Fruit fly (Drosophila melanogaster) whole organism, embryonic: ENCODE measurements around the gene Acn.

Experiments used
- Abd-B ChIP-seq: fragments of 200-800 bp; sonication (Bioruptor generic); optimal IDR thresholded peaks from 2 replicates; lab custom pipeline; 2018; ENCODE audit warnings: missing biosample characterization, mild to moderate bottlenecking, missing genetic modification characterization, moderate library complexity
- CG10267 ChIP-seq: fragments of 200-800 bp; sonication (Bioruptor generic); optimal IDR thresholded peaks from 2 replicates; lab custom pipeline; 2018; ENCODE audit warnings: missing biosample characterization, mild to moderate bottlenecking, missing genetic modification characterization, moderate library complexity
- CG10366 ChIP-seq: fragments of 200-800 bp; sonication (Bioruptor generic); IDR thresholded peaks from 2 replicates; pipeline ENCODE4 v1.3.6; 2022; ENCODE audit warnings: missing biosample characterization, missing genetic modification characterization
- CG11560 ChIP-seq: fragments of 200-800 bp; sonication (Bioruptor generic); IDR thresholded peaks from 3 replicates; pipeline ENCODE4 v1.3.6; 2022; ENCODE audit warnings: missing biosample characterization, missing genetic modification characterization
- CG11696 ChIP-seq: fragments of 200-800 bp; sonication (Bioruptor generic); IDR thresholded peaks from 2 replicates; pipeline ENCODE4 v1.3.6; 2022; ENCODE audit warnings: missing biosample characterization, missing genetic modification characterization
- CG12219 ChIP-seq: fragments of 200-800 bp; sonication (Bioruptor generic); optimal IDR thresholded peaks from 3 replicates; lab custom pipeline; 2018; ENCODE audit warnings: missing biosample characterization, mild to moderate bottlenecking, missing genetic modification characterization
- CG12299 ChIP-seq: fragments of 200-800 bp; sonication (Bioruptor generic); optimal IDR thresholded peaks from 2 replicates; lab custom pipeline; 2018; ENCODE audit warnings: missing biosample characterization, mild to moderate bottlenecking, missing genetic modification characterization
- CG13424 ChIP-seq: fragments of 200-800 bp; sonication (Bioruptor generic); optimal IDR thresholded peaks from 2 replicates; lab custom pipeline; 2019; ENCODE audit warnings: missing biosample characterization, mild to moderate bottlenecking, missing genetic modification characterization, moderate library complexity
- CG14050 ChIP-seq: fragments of 200-800 bp; sonication (Bioruptor generic); IDR thresholded peaks from 3 replicates; pipeline ENCODE4 v1.3.6; 2022; ENCODE audit warnings: missing biosample characterization, missing genetic modification characterization
- CG16813 ChIP-seq: fragments of 200-800 bp; sonication (Bioruptor generic); IDR thresholded peaks from 3 replicates; pipeline ENCODE4 v1.3.6; 2022; ENCODE audit warnings: missing biosample characterization, missing genetic modification characterization; ENCODE audit not compliant: partially characterized antibody
- CG17186 ChIP-seq: fragments of 200-800 bp; sonication (Bioruptor generic); optimal IDR thresholded peaks from 3 replicates; lab custom pipeline; 2017; ENCODE audit warnings: missing biosample characterization, missing genetic modification reagents, missing genetic modification characterization
- CG17328 ChIP-seq: fragments of 200-800 bp; sonication (Bioruptor generic); IDR thresholded peaks from 2 replicates; pipeline ENCODE4 v1.3.6; 2022; ENCODE audit warnings: missing biosample characterization, missing genetic modification characterization
- CG18262 ChIP-seq: fragments of 200-800 bp; optimal IDR thresholded peaks from 3 replicates; lab custom pipeline; 2019; ENCODE audit warnings: missing biosample characterization, mild to moderate bottlenecking, missing genetic modification characterization, moderate library complexity
- CG30403 ChIP-seq: fragments of 200-800 bp; sonication (Bioruptor generic); optimal IDR thresholded peaks from 3 replicates; lab custom pipeline; 2016; ENCODE audit warnings: missing biosample characterization, missing genetic modification characterization
- CG30431 ChIP-seq: fragments of 200-800 bp; sonication (Bioruptor generic); optimal IDR thresholded peaks from 2 replicates; lab custom pipeline; 2017; ENCODE audit warnings: missing biosample characterization, missing genetic modification characterization
- CG3847 ChIP-seq: fragments of 200-800 bp; sonication (Bioruptor generic); IDR thresholded peaks from 2 replicates; pipeline ENCODE4 v1.3.6; 2022; ENCODE audit warnings: missing biosample characterization, missing genetic modification characterization
- CG42726 ChIP-seq: fragments of 200-800 bp; sonication (Bioruptor generic); IDR thresholded peaks from 2 replicates; pipeline ENCODE4 v1.3.6; 2022; ENCODE audit warnings: missing biosample characterization, missing genetic modification characterization; ENCODE audit not compliant: partially characterized antibody
- CG4282 ChIP-seq: fragments of 200-800 bp; sonication (Bioruptor generic); optimal IDR thresholded peaks from 2 replicates; lab custom pipeline; 2016; ENCODE audit warnings: missing biosample characterization, missing genetic modification characterization
- CG4617 ChIP-seq: fragments of 200-800 bp; sonication (Bioruptor generic); optimal IDR thresholded peaks from 3 replicates; lab custom pipeline; 2016; ENCODE audit warnings: missing biosample characterization, missing genetic modification characterization, borderline replicate concordance
- CG6689 ChIP-seq: fragments of 200-800 bp; sonication (Bioruptor generic); IDR thresholded peaks from 2 replicates; pipeline ENCODE4 v1.3.6; 2022; ENCODE audit warnings: missing biosample characterization, missing genetic modification characterization
- CG7556 ChIP-seq: fragments of 200-800 bp; sonication (Bioruptor generic); optimal IDR thresholded peaks from 2 replicates; lab custom pipeline; 2017; ENCODE audit warnings: missing biosample characterization, mild to moderate bottlenecking, missing genetic modification characterization
- CG8924 ChIP-seq: fragments of 200-800 bp; optimal IDR thresholded peaks from 3 replicates; lab custom pipeline; 2019; ENCODE audit warnings: missing biosample characterization, mild to moderate bottlenecking, missing genetic modification characterization, moderate library complexity
- CTCF ChIP-seq: fragments of 200-800 bp; sonication (Bioruptor generic); optimal IDR thresholded peaks from 2 replicates; lab custom pipeline; 2017; ENCODE audit warnings: missing biosample characterization, mild to moderate bottlenecking, missing genetic modification characterization, moderate library complexity
- Gug ChIP-seq: fragments of 200-800 bp; sonication (Bioruptor generic); IDR thresholded peaks from 4 replicates; pipeline ENCODE4 v1.3.6; 2022; ENCODE audit warnings: missing biosample characterization, missing genetic modification characterization
- HLH4C ChIP-seq: fragments of 200-800 bp; sonication (Bioruptor generic); IDR thresholded peaks from 3 replicates; pipeline ENCODE4 v1.3.6; 2022; ENCODE audit warnings: missing biosample characterization, missing genetic modification characterization; ENCODE audit not compliant: partially characterized antibody
- HmgZ ChIP-seq: fragments of 200-800 bp; sonication (Bioruptor generic); optimal IDR thresholded peaks from 2 replicates; lab custom pipeline; 2018; ENCODE audit warnings: missing biosample characterization, mild to moderate bottlenecking, missing genetic modification characterization
- Jarid2 ChIP-seq: fragments of 200-800 bp; sonication (Bioruptor generic); optimal IDR thresholded peaks from 3 replicates; lab custom pipeline; 2017; ENCODE audit warnings: mild to moderate bottlenecking, missing biosample characterization, missing genetic modification reagents, missing genetic modification characterization
- Oaz ChIP-seq: fragments of 200-800 bp; sonication (Bioruptor generic); IDR thresholded peaks from 2 replicates; pipeline ENCODE4 v1.3.6; 2022; ENCODE audit warnings: missing biosample characterization, missing genetic modification characterization
- Optix ChIP-seq: fragments of 200-800 bp; sonication (Bioruptor generic); IDR thresholded peaks from 3 replicates; pipeline ENCODE4 v1.3.6; 2022; ENCODE audit warnings: missing biosample characterization, missing genetic modification characterization
- Poxn ChIP-seq: fragments of 200-800 bp; sonication (Bioruptor generic); IDR thresholded peaks from 2 replicates; pipeline ENCODE4 v1.3.6; 2022; ENCODE audit warnings: missing biosample characterization, missing genetic modification characterization
- Scr ChIP-seq: fragments of 200-800 bp; sonication (Bioruptor generic); IDR thresholded peaks from 2 replicates; pipeline ENCODE4 v1.3.6; 2022; ENCODE audit warnings: missing biosample characterization, missing genetic modification characterization; ENCODE audit not compliant: partially characterized antibody
- Usf ChIP-seq: fragments of 200-800 bp; sonication (Bioruptor generic); optimal IDR thresholded peaks from 2 replicates; lab custom pipeline; 2017; ENCODE audit warnings: missing genotype, missing biosample characterization, missing genetic modification characterization
- abd-A ChIP-seq: fragments of 200-800 bp; sonication (Bioruptor generic); optimal IDR thresholded peaks from 3 replicates; lab custom pipeline; 2019; ENCODE audit warnings: missing biosample characterization, mild to moderate bottlenecking, missing genetic modification characterization, moderate library complexity
- bab2 ChIP-seq: fragments of 200-800 bp; sonication (Bioruptor generic); optimal IDR thresholded peaks from 2 replicates; lab custom pipeline; 2016; ENCODE audit warnings: missing biosample characterization, missing genetic modification characterization
- corto ChIP-seq: fragments of 200-800 bp; sonication (Bioruptor generic); optimal IDR thresholded peaks from 2 replicates; lab custom pipeline; 2016; ENCODE audit warnings: missing biosample characterization, mild to moderate bottlenecking, missing genetic modification characterization, moderate library complexity
- croc ChIP-seq: fragments of 200-800 bp; sonication (Bioruptor generic); conservative IDR thresholded peaks from 3 replicates; pipeline ENCODE4 v1.3.6; 2022; ENCODE audit warnings: missing biosample characterization, missing genetic modification characterization
- cwo ChIP-seq: fragments of 200-800 bp; sonication (Bioruptor generic); optimal IDR thresholded peaks from 3 replicates; lab custom pipeline; 2017; ENCODE audit warnings: missing biosample characterization, missing genetic modification characterization, mild to moderate bottlenecking, moderate library complexity, missing genetic modification reagents
- dmrt11E ChIP-seq: fragments of 200-800 bp; sonication (Bioruptor generic); optimal IDR thresholded peaks from 3 replicates; lab custom pipeline; 2018; ENCODE audit warnings: missing biosample characterization, mild to moderate bottlenecking, missing genetic modification characterization, moderate library complexity
- en ChIP-seq: fragments of 200-800 bp; sonication (Bioruptor generic); optimal IDR thresholded peaks from 2 replicates; lab custom pipeline; 2016; ENCODE audit warnings: missing biosample characterization, missing genetic modification characterization
- fu2 ChIP-seq: fragments of 200-800 bp; sonication (Bioruptor generic); optimal IDR thresholded peaks from 2 replicates; lab custom pipeline; 2016; ENCODE audit warnings: missing biosample characterization, missing genetic modification characterization
- grn ChIP-seq: fragments of 200-800 bp; sonication (Bioruptor generic); optimal IDR thresholded peaks from 3 replicates; lab custom pipeline; 2017; ENCODE audit warnings: missing biosample characterization, missing genetic modification characterization
- jigr1 ChIP-seq: fragments of 200-800 bp; sonication (Bioruptor generic); IDR thresholded peaks from 3 replicates; pipeline ENCODE4 v1.3.6; 2022; ENCODE audit warnings: missing biosample characterization, missing genetic modification characterization
- kay ChIP-seq: fragments of 200-800 bp; sonication (Bioruptor generic); optimal IDR thresholded peaks from 2 replicates; lab custom pipeline; 2016; ENCODE audit warnings: missing biosample characterization, missing genetic modification characterization
- kni ChIP-seq: fragments of 200-800 bp; sonication (Bioruptor generic); optimal IDR thresholded peaks from 3 replicates; lab custom pipeline; 2017; ENCODE audit warnings: mild to moderate bottlenecking, missing biosample characterization, missing genetic modification reagents, missing genetic modification characterization
- knrl ChIP-seq: fragments of 200-800 bp; sonication (Bioruptor generic); IDR thresholded peaks from 3 replicates; pipeline ENCODE4 v1.3.6; 2022; ENCODE audit warnings: missing biosample characterization, missing genetic modification characterization; ENCODE audit not compliant: partially characterized antibody
- nerfin-1 ChIP-seq: fragments of 200-800 bp; sonication (Bioruptor generic); optimal IDR thresholded peaks from 3 replicates; lab custom pipeline; 2019; ENCODE audit warnings: missing biosample characterization, mild to moderate bottlenecking, missing genetic modification characterization, moderate library complexity
- nmo ChIP-seq: fragments of 200-800 bp; sonication (Bioruptor generic); optimal IDR thresholded peaks from 2 replicates; lab custom pipeline; 2018; ENCODE audit warnings: missing biosample characterization, mild to moderate bottlenecking, missing genetic modification characterization, moderate library complexity
- row ChIP-seq: fragments of 200-800 bp; sonication (Bioruptor generic); IDR thresholded peaks from 3 replicates; pipeline ENCODE4 v1.3.6; 2022; ENCODE audit warnings: missing biosample characterization, missing genetic modification characterization
- sens-2 ChIP-seq: fragments of 200-800 bp; sonication (Bioruptor generic); IDR thresholded peaks from 2 replicates; pipeline ENCODE4 v1.3.6; 2022; ENCODE audit warnings: missing biosample characterization, missing genetic modification characterization
- unc-4 ChIP-seq: fragments of 200-800 bp; sonication (Bioruptor generic); IDR thresholded peaks from 2 replicates; pipeline ENCODE4 v1.3.6; 2022; ENCODE audit warnings: missing biosample characterization, missing genetic modification characterization; ENCODE audit not compliant: partially characterized antibody

Acn gene

DNA sequence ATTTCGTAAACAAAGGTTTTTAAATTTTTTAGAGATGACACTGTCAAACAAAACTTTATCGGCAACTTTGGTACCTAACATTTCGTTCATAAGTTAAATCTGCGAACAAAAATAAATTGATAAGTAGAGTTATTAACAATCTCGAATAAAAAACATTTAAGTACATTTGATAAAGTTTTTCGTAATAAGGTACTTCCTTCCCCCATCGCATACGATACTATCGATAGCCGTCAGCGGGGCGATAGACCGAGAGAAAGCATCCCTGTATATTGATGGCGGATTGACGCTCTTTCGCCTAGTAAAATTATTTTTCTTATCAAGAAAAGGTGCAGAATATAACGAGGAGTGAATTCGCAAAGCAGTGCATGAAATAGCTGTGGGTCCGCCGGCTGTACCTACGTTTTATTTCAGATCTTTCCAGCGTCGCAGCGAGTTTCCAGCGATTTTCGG is at the start of gene Acn, which contains the start of gene Ttc19 (continued):
- TF ChIP-seq CG7556 (GFP tag; lab: Kevin White, UChicago) = peak; percentile 82
- TF ChIP-seq jigr1 (GFP tag; lab: Robert Waterston, UW) = no peak
- peak; percentile 83; the same call in 3 of the 4 replicates for TF ChIP-seq Gug (GFP tag; lab: Robert Waterston, UW)
- no peak for TF ChIP-seq Jarid2 (GFP tag; lab: Kevin White, UChicago)
- TF ChIP-seq grn (GFP tag; lab: Kevin White, UChicago) = no peak
- TF ChIP-seq dmrt11E (tag; lab: Kevin White, UChicago) = peak; percentile 74
- peak; percentile 52; the same call in 2 of the 3 replicates for TF ChIP-seq CG11560 (tag; lab: Robert Waterston, UW)
- peak; percentile 81 for TF ChIP-seq CG10366 (GFP tag; lab: Robert Waterston, UW)
- peak; percentile 90 for TF ChIP-seq bab2
- TF ChIP-seq CG16813 (GFP tag; lab: Robert Waterston, UW) = peak; percentile 98
- TF ChIP-seq knrl (GFP tag; lab: Robert Waterston, UW) = peak; percentile 96
- no peak for TF ChIP-seq kni (GFP tag; lab: Kevin White, UChicago)
- TF ChIP-seq CTCF (GFP tag; lab: Kevin White, UChicago) = peak; percentile 26
- no peak for TF ChIP-seq abd-A (tag; lab: Kevin White, UChicago)
- TF ChIP-seq Abd-B = peak; percentile 82
- peak; percentile 66; the same call in 2 of the 3 replicates for TF ChIP-seq Optix (GFP tag; lab: Robert Waterston, UW)
- TF ChIP-seq CG42726 = peak; percentile 92
- TF ChIP-seq fu2 (GFP tag; lab: Kevin White, UChicago) = peak; percentile 90
- peak; percentile 78 for TF ChIP-seq CG6689
- TF ChIP-seq nmo = peak; percentile 91
- TF ChIP-seq CG17186 (GFP tag; lab: Kevin White, UChicago) = peak; percentile 81
- TF ChIP-seq CG17328 (GFP tag; lab: Robert Waterston, UW) = peak; percentile 83
- TF ChIP-seq CG30431 = peak; percentile 37
- TF ChIP-seq row = peak; percentile 96
- peak; percentile 87 for TF ChIP-seq CG13424 (tag; lab: Kevin White, UChicago)
- TF ChIP-seq CG18262 (tag; lab: Kevin White, UChicago) = peak; percentile 82
- TF ChIP-seq corto (GFP tag; lab: Kevin White, UChicago) = no peak
- peak; percentile 89 for TF ChIP-seq CG4282 (GFP tag; lab: Kevin White, UChicago)
- peak; percentile 92 for TF ChIP-seq CG30403 (GFP tag; lab: Kevin White, UChicago)
- TF ChIP-seq HmgZ = peak; percentile 82
- TF ChIP-seq Oaz (GFP tag; lab: Robert Waterston, UW) = peak; percentile 72
- TF ChIP-seq en (GFP tag; lab: Kevin White, UChicago) = peak; percentile 76
- TF ChIP-seq CG8924 (tag; lab: Kevin White, UChicago) = peak; percentile 85
- TF ChIP-seq CG12299 (tag; lab: Kevin White, UChicago) = peak; percentile 51
- peak; percentile 55 for TF ChIP-seq kay (GFP tag; lab: Kevin White, UChicago)
- peak; percentile 92 for TF ChIP-seq unc-4
- TF ChIP-seq CG3847 (GFP tag; lab: Robert Waterston, UW) = peak; percentile 85
- peak; percentile 59 for TF ChIP-seq cwo (GFP tag; lab: Kevin White, UChicago)
- TF ChIP-seq nerfin-1 = peak; percentile 77
- TF ChIP-seq HLH4C (GFP tag; lab: Robert Waterston, UW) = peak; percentile 92
- peak; percentile 59 for TF ChIP-seq sens-2 (GFP tag; lab: Robert Waterston, UW)
- peak; percentile 59 for TF ChIP-seq CG12219 (GFP tag; lab: Kevin White, UChicago)
- TF ChIP-seq CG4617 = peak; percentile 77
- TF ChIP-seq CG11696 = peak; percentile 44; the same call in 1 of the 2 replicates
- TF ChIP-seq CG14050 = peak; percentile 68
- peak; percentile 98 for TF ChIP-seq Scr
- TF ChIP-seq croc (GFP tag; lab: Robert Waterston, UW) = peak; percentile 56; the same call in 1 of the 3 replicates
- peak; percentile 94 for TF ChIP-seq CG10267 (tag; lab: Kevin White, UChicago)
- TF ChIP-seq Usf (GFP tag; lab: Kevin White, UChicago) = peak; percentile 32
- TF ChIP-seq Poxn (GFP tag; lab: Robert Waterston, UW) = 0 out of 2 replicates have a peak, but pooled peaks have one; percentile 44
